Worm (Caenorhabditis elegans) whole organism, L2 larva: ENCODE measurements around the gene phy-2.

ENCODE experiments used
- F13H6.1 ChIP-seq: sonication (generic microtip); optimal IDR thresholded peaks from 2 replicates; lab custom pipeline; 2016; ENCODE audit warnings: missing genetic modification characterization, missing compliant biosample characterization
- R02D3.7 ChIP-seq: fragments of 150-350 bp; optimal IDR thresholded peaks from 2 replicates; lab custom pipeline; 2014; ENCODE audit warnings: missing biosample characterization, missing genetic modification characterization
- Y55F3AM.14 ChIP-seq: fragments of 200-800 bp; sonication (Bioruptor generic); optimal IDR thresholded peaks from 2 replicates; lab custom pipeline; 2018; ENCODE audit warnings: mild to moderate bottlenecking, missing genetic modification characterization, missing compliant biosample characterization
- alr-1 ChIP-seq: fragments of 150-350 bp; optimal IDR thresholded peaks from 2 replicates; lab custom pipeline; 2014; ENCODE audit warnings: missing biosample characterization, missing genetic modification characterization
- ceh-16 ChIP-seq: fragments of 150-350 bp; optimal IDR thresholded peaks from 2 replicates; lab custom pipeline; 2014; ENCODE audit warnings: missing biosample characterization, missing genetic modification characterization
- ceh-82 ChIP-seq: fragments of 150-350 bp; optimal IDR thresholded peaks from 2 replicates; lab custom pipeline; 2014; ENCODE audit warnings: missing biosample characterization, missing genetic modification characterization
- crh-2 ChIP-seq: sonication (generic microtip); optimal IDR thresholded peaks from 2 replicates; lab custom pipeline; 2017; ENCODE audit warnings: missing biosample characterization, missing genetic modification characterization
- dmd-4 ChIP-seq: sonication (generic microtip); optimal IDR thresholded peaks from 2 replicates; lab custom pipeline; 2017; ENCODE audit warnings: missing biosample characterization, missing genetic modification characterization
- egl-27 ChIP-seq: sonication (generic microtip); optimal IDR thresholded peaks from 3 replicates; lab custom pipeline; 2017; ENCODE audit warnings: missing biosample characterization, missing genetic modification reagents, missing genetic modification characterization
- elt-1 ChIP-seq: fragments of 150-350 bp; optimal IDR thresholded peaks from 2 replicates; lab custom pipeline; 2014; ENCODE audit warnings: missing biosample characterization, missing genetic modification characterization
- elt-3 ChIP-seq: sonication (generic microtip); optimal IDR thresholded peaks from 2 replicates; lab custom pipeline; 2017; ENCODE audit warnings: missing biosample characterization, missing genetic modification characterization
- fos-1 ChIP-seq: fragments of 150-350 bp; optimal IDR thresholded peaks from 2 replicates; lab custom pipeline; 2014; ENCODE audit warnings: missing biosample characterization, missing genetic modification characterization
- gmeb-1 ChIP-seq: fragments of 150-350 bp; optimal IDR thresholded peaks from 2 replicates; lab custom pipeline; 2014; ENCODE audit warnings: missing biosample characterization, missing genetic modification characterization
- lin-13 ChIP-seq: fragments of 150-350 bp; optimal IDR thresholded peaks from 2 replicates; lab custom pipeline; 2014; ENCODE audit warnings: missing biosample characterization, missing genetic modification reagents, missing genetic modification characterization
- lsy-2 ChIP-seq, 2 experiments: fragments of 150-350 bp in 1 of 2; sonication (generic microtip) in 1 of 2; optimal IDR thresholded peaks; 2 replicates each; lab custom pipeline; 2014 to 2017; ENCODE audit warnings: missing biosample characterization in 2 of 2, missing genetic modification characterization in 2 of 2
- mab-5 ChIP-seq: fragments of 150-350 bp; optimal IDR thresholded peaks from 2 replicates; lab custom pipeline; 2014; ENCODE audit warnings: missing biosample characterization, missing genetic modification characterization
- mbf-1 ChIP-seq: sonication (generic microtip); optimal IDR thresholded peaks from 2 replicates; lab custom pipeline; 2017; ENCODE audit warnings: missing biosample characterization, missing genetic modification characterization
- mdl-1 ChIP-seq, 2 experiments: fragments of 150-350 bp in 1 of 2; sonication (generic microtip) in 1 of 2; optimal IDR thresholded peaks; 2 replicates each; lab custom pipeline; 2017; ENCODE audit warnings: missing biosample characterization in 2 of 2, missing genetic modification characterization in 2 of 2
- nhr-129 ChIP-seq: fragments of 150-350 bp; optimal IDR thresholded peaks from 2 replicates; lab custom pipeline; 2014; ENCODE audit warnings: missing biosample characterization, missing genetic modification characterization
- nhr-23 ChIP-seq: fragments of 150-350 bp; optimal IDR thresholded peaks from 2 replicates; lab custom pipeline; 2014; ENCODE audit warnings: missing biosample characterization, missing genetic modification reagents, missing genetic modification characterization
- nhr-25 ChIP-seq: fragments of 150-350 bp; sonication (generic microtip); optimal IDR thresholded peaks from 3 replicates; lab custom pipeline; 2014; ENCODE audit warnings: missing biosample characterization, missing genetic modification characterization
- nhr-6 ChIP-seq: fragments of 150-350 bp; optimal IDR thresholded peaks from 2 replicates; lab custom pipeline; 2014; ENCODE audit warnings: missing biosample characterization, missing genetic modification characterization
- nhr-77 ChIP-seq: fragments of 150-350 bp; optimal IDR thresholded peaks from 2 replicates; lab custom pipeline; 2014; ENCODE audit warnings: missing biosample characterization, missing genetic modification characterization
- peb-1 ChIP-seq: fragments of 150-350 bp; optimal IDR thresholded peaks from 2 replicates; lab custom pipeline; 2014; ENCODE audit warnings: missing biosample characterization, missing genetic modification characterization
- sem-4 ChIP-seq: fragments of 150-350 bp; optimal IDR thresholded peaks from 2 replicates; lab custom pipeline; 2014; ENCODE audit warnings: missing biosample characterization, missing genetic modification reagents, missing genetic modification characterization
- skn-1 ChIP-seq: sonication (generic microtip); optimal IDR thresholded peaks from 2 replicates; lab custom pipeline; 2017; ENCODE audit warnings: missing biosample characterization, missing genetic modification characterization
- sma-9 ChIP-seq, 2 experiments: fragments of 150-350 bp in 1 of 2; sonication (generic microtip) in 1 of 2; optimal IDR thresholded peaks; 2 replicates each; lab custom pipeline; 2014 to 2016; ENCODE audit warnings: missing genetic modification characterization in 2 of 2, mild to moderate bottlenecking in 1 of 2, missing biosample characterization in 1 of 2, missing compliant biosample characterization in 1 of 2, missing genetic modification reagents in 1 of 2, moderate library complexity in 1 of 2
- snpc-4 ChIP-seq: fragments of 150-350 bp; optimal IDR thresholded peaks from 2 replicates; lab custom pipeline; 2014; ENCODE audit warnings: missing biosample characterization, missing genetic modification characterization
- unc-39 ChIP-seq: fragments of 150-350 bp; optimal IDR thresholded peaks from 2 replicates; lab custom pipeline; 2014; ENCODE audit warnings: missing biosample characterization, missing genetic modification characterization
- unc-55 ChIP-seq: fragments of 150-350 bp; sonication (generic microtip); optimal IDR thresholded peaks from 3 replicates; lab custom pipeline; 2014; ENCODE audit warnings: missing biosample characterization, missing genetic modification reagents, missing genetic modification characterization
- unc-62 ChIP-seq: fragments of 150-350 bp; optimal IDR thresholded peaks from 2 replicates; lab custom pipeline; 2014; ENCODE audit warnings: missing biosample characterization, missing genetic modification reagents, missing genetic modification characterization
- zag-1 ChIP-seq: fragments of 150-350 bp; optimal IDR thresholded peaks from 2 replicates; lab custom pipeline; 2014; ENCODE audit warnings: missing biosample characterization, missing genetic modification characterization
- ztf-1 ChIP-seq: fragments of 200-800 bp; sonication (Bioruptor generic); conservative IDR thresholded peaks from 2 replicates; pipeline ENCODE4 v1.3.6; 2022; ENCODE audit warnings: missing genetic modification characterization, missing compliant biosample characterization
- ztf-11 ChIP-seq: sonication (generic microtip); optimal IDR thresholded peaks from 2 replicates; lab custom pipeline; 2017; ENCODE audit warnings: missing biosample characterization, missing genetic modification characterization

phy-2 gene

ce11 chrIV:12197679-12198078 lies 18.1 kb downstream of the phy-2 start:
- TF ChIP-seq zag-1 (tag; lab: Kevin White, UChicago), result no peak
- TF ChIP-seq mbf-1, result no peak
- no peak for TF ChIP-seq unc-55 (GFP tag; lab: Kevin White, UChicago)
- peak; percentile 52 for TF ChIP-seq nhr-129 (tag; lab: Kevin White, UChicago)
- TF ChIP-seq crh-2, result peak; percentile 54
- no peak for TF ChIP-seq ceh-82 (tag; lab: Kevin White, UChicago)
- TF ChIP-seq sma-9 (GFP tag; optimal IDR thresholded peaks at IDR 0.05; lab: Kevin White, UChicago), result peak; percentile 75
- no peak for TF ChIP-seq sma-9 (tag; optimal IDR thresholded peaks at IDR 0.05; lab: Kevin White, UChicago)
- TF ChIP-seq dmd-4 (tag; lab: Kevin White, UChicago), result no peak
- peak; percentile 33 for TF ChIP-seq fos-1 (tag; lab: Kevin White, UChicago)
- peak; percentile 22 for TF ChIP-seq F13H6.1 (tag; lab: Kevin White, UChicago)
- no peak for TF ChIP-seq peb-1 (tag; lab: Kevin White, UChicago)
- TF ChIP-seq gmeb-1 (tag; lab: Kevin White, UChicago), result no peak
- TF ChIP-seq, all 48 proteins: peak for 5

ce11 chrIV:12196608-12197007 lies 19.2 kb downstream of the phy-2 start:
- TF ChIP-seq gmeb-1 (tag; lab: Kevin White, UChicago), result no peak
- TF ChIP-seq fos-1 (tag; lab: Kevin White, UChicago), result peak; percentile 23
- TF ChIP-seq ztf-11, result no peak
- TF ChIP-seq nhr-129 (tag; lab: Kevin White, UChicago), result peak; percentile 17
- TF ChIP-seq, all 48 proteins: peak for 2

- TF ChIP-seq nhr-23 (tag; lab: Kevin White, UChicago) (no peak), ceh-82 (tag; lab: Kevin White, UChicago) (no peak), egl-27 (tag; lab: Kevin White, UChicago) (no peak), zag-1 (tag; lab: Kevin White, UChicago) (no peak), mab-5 (tag; lab: Kevin White, UChicago) (no peak), alr-1 (tag; lab: Kevin White, UChicago) (no peak), elt-3 (tag; lab: Kevin White, UChicago) (no peak), nhr-25 (tag; lab: Kevin White, UChicago) (no peak), unc-62 (no peak), unc-55 (GFP tag; lab: Kevin White, UChicago) (no peak), elt-1 (no peak), nhr-6 (tag; lab: Kevin White, UChicago) (no peak), mdl-1 (tag; optimal IDR thresholded peaks at IDR 0.05; lab: Kevin White, UChicago) (no peak), ztf-1 (GFP tag; lab: Robert Waterston, UW) (no peak), R02D3.7 (tag; lab: Kevin White, UChicago) (no peak), sem-4 (no peak), skn-1 (tag; lab: Kevin White, UChicago) (no peak), nhr-77 (tag; lab: Kevin White, UChicago) (no peak), Y55F3AM.14 (GFP tag; lab: Kevin White, UChicago) (no peak), lin-13 (GFP tag; lab: Kevin White, UChicago) (no peak)
- TF ChIP-seq, all 48 proteins: peak for 0
Measured at ce11 chrIV:12194668-12195067, 21.1 kb downstream of the phy-2 start.

ce11 chrIV:12193338-12193737 lies 22.4 kb downstream of the phy-2 start:
- TF ChIP-seq skn-1 (tag; lab: Kevin White, UChicago) (no peak), ceh-16 (tag; lab: Kevin White, UChicago) (no peak), unc-62 (no peak), lsy-2 (tag; optimal IDR thresholded peaks at IDR 0.05; lab: Kevin White, UChicago) (no peak), alr-1 (tag; lab: Kevin White, UChicago) (no peak), mab-5 (tag; lab: Kevin White, UChicago) (no peak), nhr-23 (tag; lab: Kevin White, UChicago) (no peak), mbf-1 (no peak), snpc-4 (tag; lab: Kevin White, UChicago) (no peak), unc-39 (tag; lab: Kevin White, UChicago) (no peak), ztf-11 (no peak), gmeb-1 (tag; lab: Kevin White, UChicago) (no peak)
